Worm (Caenorhabditis elegans) whole organism, L2 larva: Measurements from ENCODE around the gene T13C2.7.
"Not testable (repeated sequence)": the region's sequence is repeated elsewhere in the genome, so short reads cannot be mapped to it uniquely, and the experiment has no call there.

Source experiments
- C34F6.9 ChIP-seq: fragments of 150-350 bp; optimal IDR thresholded peaks from 2 replicates; lab custom pipeline; 2014; ENCODE audit warnings: missing biosample characterization, missing genetic modification characterization
- F13H6.1 ChIP-seq: sonication (generic microtip); optimal IDR thresholded peaks from 2 replicates; lab custom pipeline; 2016; ENCODE audit warnings: missing genetic modification characterization, missing compliant biosample characterization
- Y55F3AM.14 ChIP-seq: fragments of 200-800 bp; sonication (Bioruptor generic); optimal IDR thresholded peaks from 2 replicates; lab custom pipeline; 2018; ENCODE audit warnings: mild to moderate bottlenecking, missing genetic modification characterization, missing compliant biosample characterization
- ZK546.5 ChIP-seq: sonication (generic microtip); optimal IDR thresholded peaks from 2 replicates; lab custom pipeline; 2017; ENCODE audit warnings: missing biosample characterization, missing genetic modification characterization
- aly-2 ChIP-seq: fragments of 150-350 bp; optimal IDR thresholded peaks from 2 replicates; lab custom pipeline; 2014; ENCODE audit warnings: missing biosample characterization, missing genetic modification characterization
- ama-1 ChIP-seq: fragments of 150-350 bp; optimal IDR thresholded peaks from 2 replicates; lab custom pipeline; 2018; ENCODE audit warnings: inconsistent platforms
- blmp-1 ChIP-seq: sonication (generic microtip); optimal IDR thresholded peaks from 2 replicates; lab custom pipeline; 2017; ENCODE audit warnings: missing genetic modification characterization, mild to moderate bottlenecking, missing compliant biosample characterization, antibody characterized with exemption, moderate library complexity; ENCODE audit not compliant: insufficient read depth
- ceh-16 ChIP-seq: fragments of 150-350 bp; optimal IDR thresholded peaks from 2 replicates; lab custom pipeline; 2014; ENCODE audit warnings: missing biosample characterization, missing genetic modification characterization
- ceh-82 ChIP-seq: fragments of 150-350 bp; optimal IDR thresholded peaks from 2 replicates; lab custom pipeline; 2014; ENCODE audit warnings: missing biosample characterization, missing genetic modification characterization
- dmd-4 ChIP-seq: sonication (generic microtip); optimal IDR thresholded peaks from 2 replicates; lab custom pipeline; 2017; ENCODE audit warnings: missing biosample characterization, missing genetic modification characterization
- egl-27 ChIP-seq: sonication (generic microtip); optimal IDR thresholded peaks from 3 replicates; lab custom pipeline; 2017; ENCODE audit warnings: missing biosample characterization, missing genetic modification reagents, missing genetic modification characterization
- elt-1 ChIP-seq: fragments of 150-350 bp; optimal IDR thresholded peaks from 2 replicates; lab custom pipeline; 2014; ENCODE audit warnings: missing biosample characterization, missing genetic modification characterization
- elt-3 ChIP-seq: sonication (generic microtip); optimal IDR thresholded peaks from 2 replicates; lab custom pipeline; 2017; ENCODE audit warnings: missing biosample characterization, missing genetic modification characterization
- fos-1 ChIP-seq: fragments of 150-350 bp; optimal IDR thresholded peaks from 2 replicates; lab custom pipeline; 2014; ENCODE audit warnings: missing biosample characterization, missing genetic modification characterization
- gmeb-1 ChIP-seq: fragments of 150-350 bp; optimal IDR thresholded peaks from 2 replicates; lab custom pipeline; 2014; ENCODE audit warnings: missing biosample characterization, missing genetic modification characterization
- lin-11 ChIP-seq: fragments of 150-350 bp; sonication (generic microtip); optimal IDR thresholded peaks from 2 replicates; lab custom pipeline; 2014; ENCODE audit warnings: missing biosample characterization, missing genetic modification characterization, inconsistent platforms, mixed read lengths
- lin-13 ChIP-seq: fragments of 150-350 bp; optimal IDR thresholded peaks from 2 replicates; lab custom pipeline; 2014; ENCODE audit warnings: missing biosample characterization, missing genetic modification reagents, missing genetic modification characterization
- lin-39 ChIP-seq: fragments of 150-350 bp; optimal IDR thresholded peaks from 2 replicates; lab custom pipeline; 2014; ENCODE audit warnings: missing biosample characterization, missing genetic modification reagents, missing genetic modification characterization
- lsy-2 ChIP-seq, 2 experiments: fragments of 150-350 bp in 1 of 2; sonication (generic microtip) in 1 of 2; optimal IDR thresholded peaks; 2 replicates each; lab custom pipeline; 2014 to 2017; ENCODE audit warnings: missing biosample characterization in 2 of 2, missing genetic modification characterization in 2 of 2
- mab-5 ChIP-seq: fragments of 150-350 bp; optimal IDR thresholded peaks from 2 replicates; lab custom pipeline; 2014; ENCODE audit warnings: missing biosample characterization, missing genetic modification characterization
- mbf-1 ChIP-seq: sonication (generic microtip); optimal IDR thresholded peaks from 2 replicates; lab custom pipeline; 2017; ENCODE audit warnings: missing biosample characterization, missing genetic modification characterization
- mdl-1 ChIP-seq, 2 experiments: fragments of 150-350 bp in 1 of 2; sonication (generic microtip) in 1 of 2; optimal IDR thresholded peaks; 2 replicates each; lab custom pipeline; 2017; ENCODE audit warnings: missing biosample characterization in 2 of 2, missing genetic modification characterization in 2 of 2
- nhr-10 ChIP-seq: sonication (generic microtip); optimal IDR thresholded peaks from 2 replicates; lab custom pipeline; 2017; ENCODE audit warnings: missing biosample characterization, missing genetic modification characterization
- nhr-11 ChIP-seq: fragments of 150-350 bp; optimal IDR thresholded peaks from 2 replicates; lab custom pipeline; 2014; ENCODE audit warnings: missing biosample characterization, missing genetic modification characterization
- nhr-12 ChIP-seq: fragments of 150-350 bp; optimal IDR thresholded peaks from 2 replicates; lab custom pipeline; 2014; ENCODE audit warnings: missing biosample characterization, missing genetic modification characterization
- nhr-129 ChIP-seq: fragments of 150-350 bp; optimal IDR thresholded peaks from 2 replicates; lab custom pipeline; 2014; ENCODE audit warnings: missing biosample characterization, missing genetic modification characterization
- nhr-23 ChIP-seq: fragments of 150-350 bp; optimal IDR thresholded peaks from 2 replicates; lab custom pipeline; 2014; ENCODE audit warnings: missing biosample characterization, missing genetic modification reagents, missing genetic modification characterization
- nhr-237 ChIP-seq: fragments of 150-350 bp; optimal IDR thresholded peaks from 2 replicates; lab custom pipeline; 2014; ENCODE audit warnings: missing biosample characterization, missing genetic modification characterization
- nhr-25 ChIP-seq: fragments of 150-350 bp; sonication (generic microtip); optimal IDR thresholded peaks from 3 replicates; lab custom pipeline; 2014; ENCODE audit warnings: missing biosample characterization, missing genetic modification characterization
- nhr-6 ChIP-seq: fragments of 150-350 bp; optimal IDR thresholded peaks from 2 replicates; lab custom pipeline; 2014; ENCODE audit warnings: missing biosample characterization, missing genetic modification characterization
- nhr-77 ChIP-seq: fragments of 150-350 bp; optimal IDR thresholded peaks from 2 replicates; lab custom pipeline; 2014; ENCODE audit warnings: missing biosample characterization, missing genetic modification characterization
- sem-4 ChIP-seq: fragments of 150-350 bp; optimal IDR thresholded peaks from 2 replicates; lab custom pipeline; 2014; ENCODE audit warnings: missing biosample characterization, missing genetic modification reagents, missing genetic modification characterization
- skn-1 ChIP-seq: sonication (generic microtip); optimal IDR thresholded peaks from 2 replicates; lab custom pipeline; 2017; ENCODE audit warnings: missing biosample characterization, missing genetic modification characterization
- sma-3 ChIP-seq: sonication (generic microtip); optimal IDR thresholded peaks from 2 replicates; lab custom pipeline; 2016; ENCODE audit warnings: missing genetic modification reagents, missing genetic modification characterization, missing compliant biosample characterization
- sma-9 ChIP-seq, 2 experiments: fragments of 150-350 bp in 1 of 2; sonication (generic microtip) in 1 of 2; optimal IDR thresholded peaks; 2 replicates each; lab custom pipeline; 2014 to 2016; ENCODE audit warnings: missing genetic modification characterization in 2 of 2, mild to moderate bottlenecking in 1 of 2, missing biosample characterization in 1 of 2, missing compliant biosample characterization in 1 of 2, missing genetic modification reagents in 1 of 2, moderate library complexity in 1 of 2
- unc-39 ChIP-seq: fragments of 150-350 bp; optimal IDR thresholded peaks from 2 replicates; lab custom pipeline; 2014; ENCODE audit warnings: missing biosample characterization, missing genetic modification characterization
- ztf-11 ChIP-seq: sonication (generic microtip); optimal IDR thresholded peaks from 2 replicates; lab custom pipeline; 2017; ENCODE audit warnings: missing biosample characterization, missing genetic modification characterization
- ztf-4 ChIP-seq: fragments of 150-350 bp; optimal IDR thresholded peaks from 2 replicates; lab custom pipeline; 2014; ENCODE audit warnings: missing biosample characterization, missing genetic modification characterization

Gene T13C2.7

ce11 chrII:6764734-6765133, 14.5 kb upstream of the T13C2.7 start, which contains the start of gene nlp-50:
Gene nlp-50 (plus strand): TSS chrII:6765034.
- TF ChIP-seq elt-3 (tag; lab: Kevin White, UChicago) (no peak), fos-1 (tag; lab: Kevin White, UChicago) (no peak), ztf-4 (tag; lab: Kevin White, UChicago) (no peak), dmd-4 (tag; lab: Kevin White, UChicago) (no peak), blmp-1 (no peak), mdl-1 (tag; optimal IDR thresholded peaks at IDR 0.05; lab: Kevin White, UChicago) (no peak), Y55F3AM.14 (no peak), ztf-11 (tag; lab: Kevin White, UChicago) (no peak), lsy-2 (tag; optimal IDR thresholded peaks at IDR 0.05; lab: Kevin White, UChicago) (no peak), ceh-16 (tag; lab: Kevin White, UChicago) (no peak), aly-2 (tag; lab: Kevin White, UChicago) (no peak), ZK546.5 (tag; lab: Kevin White, UChicago) (no peak), mbf-1 (tag; lab: Kevin White, UChicago) (no peak), ama-1 (lab: Kevin White, UChicago) (no peak), C34F6.9 (no peak), gmeb-1 (tag; lab: Kevin White, UChicago) (no peak)
- TF ChIP-seq, all 48 proteins: peak for 0

ce11 chrII:6768014-6768413, 11.2 kb upstream of the T13C2.7 start, which contains the start of gene F41G3.18:
Gene F41G3.18 (plus strand): TSS chrII:6768314.
- peak; percentile 35 for TF ChIP-seq fos-1 (tag; lab: Kevin White, UChicago)
- no peak for TF ChIP-seq gmeb-1 (tag; lab: Kevin White, UChicago)
- no peak for TF ChIP-seq elt-3 (tag; lab: Kevin White, UChicago)

DNA sequence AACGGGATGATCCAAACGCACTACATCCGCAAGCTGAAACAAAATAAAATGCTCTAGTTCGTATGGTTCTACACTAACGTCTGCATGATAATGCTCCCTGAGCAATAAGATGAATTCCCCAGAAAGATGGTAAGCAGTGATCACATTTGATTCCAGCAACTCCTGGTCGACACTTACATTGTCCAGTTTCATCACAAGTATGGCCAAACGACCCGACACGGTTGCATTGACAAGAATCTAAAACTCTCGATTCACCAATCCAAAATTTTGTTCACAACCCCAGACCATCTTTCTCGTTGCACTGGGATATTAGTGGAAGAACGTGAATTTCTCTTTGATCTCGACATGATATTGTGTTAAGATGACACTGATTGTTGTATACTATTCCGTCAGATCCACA, 9.2 kb upstream of the T13C2.7 start:
- TF ChIP-seq elt-3 (tag; lab: Kevin White, UChicago) (no peak), ama-1 (lab: Kevin White, UChicago) (no peak), nhr-129 (tag; lab: Kevin White, UChicago) (no peak), elt-1 (no peak), nhr-25 (no peak)

ce11 chrII:6772482-6772881, 6.7 kb upstream of the T13C2.7 start:
- TF ChIP-seq skn-1 (no peak), unc-39 (tag; lab: Kevin White, UChicago) (no peak), nhr-237 (tag; lab: Kevin White, UChicago) (no peak), ceh-16 (tag; lab: Kevin White, UChicago) (no peak), nhr-11 (no peak), Y55F3AM.14 (no peak), lin-13 (GFP tag; lab: Kevin White, UChicago) (no peak), lsy-2 (tag; optimal IDR thresholded peaks at IDR 0.05; lab: Kevin White, UChicago) (no peak), ceh-82 (no peak)

DNA sequence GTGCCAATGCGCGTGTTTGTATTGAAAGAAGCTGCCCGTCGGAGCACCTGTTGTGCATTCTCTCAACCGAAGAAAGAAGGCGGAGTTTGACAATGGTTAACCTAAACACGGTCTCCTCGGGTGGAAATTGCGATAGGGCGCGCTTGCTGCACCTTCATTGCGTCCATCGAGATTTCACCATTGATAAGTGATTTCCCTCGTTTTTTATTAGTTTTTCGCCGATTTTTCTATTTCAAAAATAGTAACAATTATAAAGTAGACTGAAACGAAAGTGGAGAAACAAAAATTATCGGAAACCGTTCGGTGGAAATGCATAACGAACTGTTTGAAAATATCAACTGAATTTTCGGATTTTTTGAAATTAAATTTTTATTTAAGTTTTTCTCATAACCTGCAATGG, 4.1 kb upstream of the T13C2.7 start, which contains the start of gene agr-1:
TSS of gene agr-1 (minus strand) at position 101 of the 400 bp plus-strand sequence.
- not testable (repeated sequence) for TF ChIP-seq ztf-4 (tag; lab: Kevin White, UChicago); Y55F3AM.14; nhr-23 (tag; lab: Kevin White, UChicago)

ce11 chrII:6776418-6777034, 2.7 kb upstream of the T13C2.7 start, which contains the start of gene ssup-72:
Gene ssup-72 (plus strand): TSS chrII:6776598.
- TF ChIP-seq Y55F3AM.14 (no peak), lsy-2 (tag; optimal IDR thresholded peaks at IDR 0.05; lab: Kevin White, UChicago) (peak in 1 of 2 experiments; percentile 85), mdl-1 (tag; optimal IDR thresholded peaks at IDR 0.05; lab: Kevin White, UChicago) (no peak), ztf-11 (tag; lab: Kevin White, UChicago) (no peak), nhr-25 (no peak), sma-3 (peak; percentile 77), egl-27 (tag; lab: Kevin White, UChicago) (no peak), ama-1 (lab: Kevin White, UChicago) (no peak), ztf-4 (tag; lab: Kevin White, UChicago) (peak; percentile 7), elt-3 (tag; lab: Kevin White, UChicago) (no peak), fos-1 (tag; lab: Kevin White, UChicago) (peak; percentile 26), ceh-16 (tag; lab: Kevin White, UChicago) (no peak), unc-39 (tag; lab: Kevin White, UChicago) (no peak), skn-1 (no peak), nhr-6 (tag; lab: Kevin White, UChicago) (peak; percentile 17), nhr-12 (tag; lab: Kevin White, UChicago) (no peak), nhr-10 (tag; lab: Kevin White, UChicago) (no peak), F13H6.1 (tag; lab: Kevin White, UChicago) (peak; percentile 73), ceh-82 (no peak), gmeb-1 (tag; lab: Kevin White, UChicago) (peak; percentile 84), sma-9 (GFP tag; optimal IDR thresholded peaks at IDR 0.05; lab: Kevin White, UChicago) (peak; percentile 75), sma-9 (tag; optimal IDR thresholded peaks at IDR 0.05; lab: Kevin White, UChicago) (no peak), lin-39 (tag; lab: Kevin White, UChicago) (no peak), lin-13 (GFP tag; lab: Kevin White, UChicago) (peak; percentile 57), aly-2 (tag; lab: Kevin White, UChicago) (no peak), nhr-77 (no peak), nhr-11 (no peak), mab-5 (no peak), elt-1 (no peak), lin-11 (no peak), sem-4 (tag; lab: Kevin White, UChicago) (no peak), dmd-4 (tag; lab: Kevin White, UChicago) (no peak)
